Fruit fly (Drosophila melanogaster): ENCODE measurements around the gene Idi.

The Idi gene

dm6 chr3R:21319120-21319519 is 49.2 kb downstream of the Idi start:
- TF ChIP-seq eg (GFP tag; IDR thresholded peaks at IDR 0.05) (no peak), Eip78C (GFP tag) (peak; percentile 47), ss (GFP tag; optimal IDR thresholded peaks at IDR 0.05) (peak; percentile 24 to 25), CG6808 (GFP tag; optimal IDR thresholded peaks at IDR 0.05) (peak; percentile 41)
